Fruit fly (Drosophila melanogaster): ENCODE measurements around the gene D19B.

The D19B gene

DNA sequence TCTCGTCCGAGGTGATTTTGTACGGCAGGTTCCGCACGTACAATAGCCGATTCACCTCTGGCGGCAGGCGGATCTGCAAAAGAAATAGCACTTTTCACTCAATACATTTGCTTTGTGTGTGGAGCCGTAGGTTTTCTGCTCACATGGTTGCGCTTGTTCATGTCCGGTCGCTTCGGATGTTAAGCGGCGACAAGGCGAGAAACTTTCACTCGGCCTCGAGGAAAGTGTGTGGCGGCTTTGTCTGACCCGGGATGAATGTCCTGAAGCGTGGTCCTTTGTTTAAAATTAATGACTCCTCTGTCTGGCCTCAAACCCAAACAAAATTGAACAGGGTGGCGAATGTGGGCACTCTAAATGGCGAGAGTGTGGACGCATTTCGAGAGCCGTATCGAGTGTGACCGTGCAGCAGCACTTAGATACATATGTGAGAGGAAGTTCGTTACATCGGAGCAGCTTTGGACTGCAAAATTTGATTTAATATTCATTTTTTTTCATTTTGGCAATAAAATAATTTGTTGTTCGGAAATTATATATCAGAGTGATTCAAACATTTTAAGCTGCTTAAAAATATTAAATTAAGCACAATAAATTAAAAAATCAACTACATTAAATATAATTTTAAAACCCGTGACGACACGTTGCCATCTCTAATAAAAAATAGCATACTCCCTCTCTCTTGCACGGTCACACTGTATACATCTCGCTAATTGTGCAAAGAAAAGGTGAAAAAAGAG, 8.3 kb upstream of the D19B start, which contains the start of the genes Sf3b6 and Tnpo (continued):
- TF ChIP-seq kni (GFP tag; optimal IDR thresholded peaks at IDR 0.05) (no peak), CG15479 (GFP tag; optimal IDR thresholded peaks at IDR 0.05) (peak; percentile 74), schlank (tag; optimal IDR thresholded peaks at IDR 0.05) (peak; percentile 35), repo (GFP tag; optimal IDR thresholded peaks at IDR 0.05) (no peak), Hr51 (GFP tag; optimal IDR thresholded peaks at IDR 0.05) (peak in 1 of 2 experiments; percentile 55), Chrac-16 (GFP tag; optimal IDR thresholded peaks at IDR 0.05) (peak; percentile 86), Gsc (GFP tag; IDR thresholded peaks at IDR 0.05) (no peak; the same call in 1 of the 2 replicates), CG7271 (tag; optimal IDR thresholded peaks at IDR 0.05) (peak; percentile 54), nom (GFP tag; optimal IDR thresholded peaks at IDR 0.05) (no peak), CG4424 (GFP tag; optimal IDR thresholded peaks at IDR 0.05) (peak; percentile 89), zf30C (GFP tag; optimal IDR thresholded peaks at IDR 0.05) (no peak), Opbp (GFP tag; IDR thresholded peaks at IDR 0.05; ENCODE audit: partially characterized antibody) (no peak), CG9215 (GFP tag; IDR thresholded peaks at IDR 0.05) (peak; percentile 88), CG4404 (GFP tag; IDR thresholded peaks at IDR 0.05) (peak; percentile 87), tin (GFP tag; optimal IDR thresholded peaks at IDR 0.05) (peak; percentile 80), slbo (GFP tag; IDR thresholded peaks at IDR 0.05) (peak; percentile 92), ftz-f1 (GFP tag; optimal IDR thresholded peaks at IDR 0.05) (no peak), crp (GFP tag; optimal IDR thresholded peaks at IDR 0.05) (peak in 1 of 2 experiments; percentile 68), sd (tag; optimal IDR thresholded peaks at IDR 0.05) (no peak), sens (GFP tag) (no peak), br (optimal IDR thresholded peaks at IDR 0.05) (no peak), CG13296 (GFP tag; optimal IDR thresholded peaks at IDR 0.05) (peak; percentile 75), CG10431 (GFP tag; optimal IDR thresholded peaks at IDR 0.05) (peak; percentile 58), CG4328 (GFP tag; optimal IDR thresholded peaks at IDR 0.05) (peak; percentile 82), GATAe (GFP tag; conservative IDR thresholded peaks at IDR 0.05) (0 out of 2 replicates have a peak, but pooled peaks have one; percentile 19), Deaf1 (tag; optimal IDR thresholded peaks at IDR 0.05) (peak; percentile 55), amos (GFP tag; IDR thresholded peaks at IDR 0.05; ENCODE audit: partially characterized antibody) (peak; percentile 56), HmgZ (tag; optimal IDR thresholded peaks at IDR 0.05) (peak; percentile 66), CG7357 (GFP tag; IDR thresholded peaks at IDR 0.05) (peak; percentile 82), Dip2 (GFP tag; IDR thresholded peaks at IDR 0.05) (no peak), shn (GFP tag; optimal IDR thresholded peaks at IDR 0.05) (peak; percentile 62), fu2 (GFP tag; optimal IDR thresholded peaks at IDR 0.05) (peak; percentile 70), CG17612 (GFP tag; IDR thresholded peaks at IDR 0.05) (no peak), CG17361 (GFP tag; IDR thresholded peaks at IDR 0.05) (no peak; the same call in 1 of the 3 replicates), Lpt (GFP tag; optimal IDR thresholded peaks at IDR 0.05) (no peak), gem (tag; optimal IDR thresholded peaks at IDR 0.05) (peak; percentile 92), ap (GFP tag; IDR thresholded peaks at IDR 0.05) (0 out of 2 replicates have a peak, but pooled peaks have one; percentile 58), pita (GFP tag; optimal IDR thresholded peaks at IDR 0.05) (no peak), CG10543 (GFP tag; optimal IDR thresholded peaks at IDR 0.05) (peak; percentile 84), wdn (GFP tag; IDR thresholded peaks at IDR 0.05) (peak; percentile 67), lbe (GFP tag; optimal IDR thresholded peaks at IDR 0.05) (peak; percentile 61), Mad (GFP tag; optimal IDR thresholded peaks at IDR 0.05) (peak; percentile 75), Antp (GFP tag; optimal IDR thresholded peaks at IDR 0.05) (peak; percentile 61), pb (GFP tag; optimal IDR thresholded peaks at IDR 0.05) (no peak), H2.0 (GFP tag; IDR thresholded peaks at IDR 0.05) (peak; percentile 66; the same call in 1 of the 2 replicates), CG6765 (GFP tag; optimal IDR thresholded peaks at IDR 0.05) (peak; percentile 35), CG30403 (GFP tag; optimal IDR thresholded peaks at IDR 0.05) (peak; percentile 95), btn (GFP tag; optimal IDR thresholded peaks at IDR 0.05) (no peak), z (GFP tag; IDR thresholded peaks at IDR 0.05) (no peak), tio (GFP tag; optimal IDR thresholded peaks at IDR 0.05) (peak; percentile 84)

All from whole organism, embryonic.